Worm (Caenorhabditis elegans) whole organism, mixed stage, embryonic: ENCODE data around the gene rab-18.

Experiments used
- drap-1 ChIP-seq: fragments of 200-800 bp; sonication (Bioruptor generic); optimal IDR thresholded peaks from 3 replicates; lab custom pipeline; 2018; ENCODE audit warnings: mild to moderate bottlenecking, missing genetic modification characterization, missing compliant biosample characterization
- nhr-2 ChIP-seq: fragments of 150-350 bp; optimal IDR thresholded peaks from 2 replicates; lab custom pipeline; 2014; ENCODE audit warnings: missing biosample characterization, missing genetic modification characterization
- nhr-237 ChIP-seq: fragments of 150-350 bp; optimal IDR thresholded peaks from 2 replicates; lab custom pipeline; 2014; ENCODE audit warnings: missing biosample characterization, missing genetic modification characterization
- nhr-28 ChIP-seq: fragments of 150-350 bp; optimal IDR thresholded peaks from 2 replicates; lab custom pipeline; 2014; ENCODE audit warnings: missing biosample characterization, missing genetic modification characterization

- TF ChIP-seq drap-1, result no peak
- no peak for TF ChIP-seq nhr-28
- no peak for TF ChIP-seq nhr-2 (tag; lab: Kevin White, UChicago)
- no peak for TF ChIP-seq nhr-237 (tag; lab: Kevin White, UChicago)
Measured at ce11 chrIII:1028233-1028632, 52.3 kb downstream of the rab-18 start.
